Fruit fly (Drosophila melanogaster) whole organism, embryonic: ENCODE measurements around the gene CG31636.

ENCODE experiments used
- Antp ChIP-seq: fragments of 200-800 bp; sonication (Bioruptor generic); optimal IDR thresholded peaks from 3 replicates; lab custom pipeline; 2016; ENCODE audit warnings: missing biosample characterization, missing genetic modification characterization
- BEAF-32 ChIP-seq: fragments of 200-800 bp; sonication (Bioruptor generic); optimal IDR thresholded peaks from 3 replicates; lab custom pipeline; 2017; ENCODE audit warnings: missing biosample characterization, missing genetic modification characterization, mild to moderate bottlenecking, moderate library complexity, missing genetic modification reagents
- BtbVII ChIP-seq: fragments of 200-800 bp; sonication (Bioruptor generic); optimal IDR thresholded peaks from 3 replicates; lab custom pipeline; 2017; ENCODE audit warnings: missing biosample characterization, mild to moderate bottlenecking, missing genetic modification characterization
- CG10565 ChIP-seq: fragments of 200-800 bp; sonication (Bioruptor generic); optimal IDR thresholded peaks from 3 replicates; lab custom pipeline; 2016; ENCODE audit warnings: missing biosample characterization, mild to moderate bottlenecking, missing genetic modification characterization
- CG11696 ChIP-seq: fragments of 200-800 bp; sonication (Bioruptor generic); IDR thresholded peaks from 2 replicates; pipeline ENCODE4 v1.3.6; 2022; ENCODE audit warnings: missing biosample characterization, missing genetic modification characterization
- CG12104 ChIP-seq: fragments of 200-800 bp; sonication (Bioruptor generic); optimal IDR thresholded peaks from 3 replicates; lab custom pipeline; 2016; ENCODE audit warnings: missing biosample characterization, missing genetic modification characterization
- CG12299 ChIP-seq: fragments of 200-800 bp; sonication (Bioruptor generic); optimal IDR thresholded peaks from 2 replicates; lab custom pipeline; 2018; ENCODE audit warnings: missing biosample characterization, mild to moderate bottlenecking, missing genetic modification characterization
- CG1233 ChIP-seq: fragments of 200-800 bp; sonication (Bioruptor generic); optimal IDR thresholded peaks from 4 replicates; lab custom pipeline; 2018; ENCODE audit warnings: missing biosample characterization, mild to moderate bottlenecking, missing genetic modification characterization
- CG17361 ChIP-seq: fragments of 200-800 bp; sonication (Bioruptor generic); IDR thresholded peaks from 3 replicates; pipeline ENCODE4 v1.3.6; 2022; ENCODE audit warnings: missing biosample characterization, missing genetic modification characterization
- CG18476 ChIP-seq: fragments of 200-800 bp; sonication (Bioruptor generic); optimal IDR thresholded peaks from 2 replicates; lab custom pipeline; 2016; ENCODE audit warnings: missing biosample characterization, mild to moderate bottlenecking, missing genetic modification characterization
- CG2120 ChIP-seq: fragments of 200-800 bp; sonication (Bioruptor generic); optimal IDR thresholded peaks from 3 replicates; lab custom pipeline; 2016; ENCODE audit warnings: missing biosample characterization, missing genetic modification characterization
- CG4360 ChIP-seq: fragments of 200-800 bp; sonication (Bioruptor generic); IDR thresholded peaks from 2 replicates; pipeline ENCODE4 v1.3.6; 2022; ENCODE audit warnings: missing biosample characterization, missing genetic modification characterization
- CG4820 ChIP-seq: fragments of 200-800 bp; sonication (Bioruptor generic); optimal IDR thresholded peaks from 3 replicates; lab custom pipeline; 2016; ENCODE audit warnings: missing biosample characterization, missing genetic modification characterization
- CG6272 ChIP-seq: fragments of 200-800 bp; sonication (Bioruptor generic); IDR thresholded peaks from 2 replicates; pipeline ENCODE4 v1.3.6; 2022; ENCODE audit warnings: missing biosample characterization, missing genetic modification characterization
- CG7271 ChIP-seq: fragments of 200-800 bp; sonication (Bioruptor generic); optimal IDR thresholded peaks from 2 replicates; lab custom pipeline; 2018; ENCODE audit warnings: missing biosample characterization, mild to moderate bottlenecking, missing genetic modification characterization, moderate library complexity
- CG9876 ChIP-seq: fragments of 200-800 bp; sonication (Bioruptor generic); optimal IDR thresholded peaks from 2 replicates; lab custom pipeline; 2016; ENCODE audit warnings: missing biosample characterization, missing genetic modification characterization
- CHES-1-like ChIP-seq: fragments of 200-800 bp; sonication (Bioruptor generic); optimal IDR thresholded peaks from 2 replicates; lab custom pipeline; 2016; ENCODE audit warnings: missing biosample characterization, missing genetic modification characterization
- CrebB ChIP-seq: fragments of 200-800 bp; sonication (Bioruptor generic); optimal IDR thresholded peaks from 3 replicates; lab custom pipeline; 2018; ENCODE audit warnings: missing biosample characterization, mild to moderate bottlenecking, missing genetic modification characterization
- E2f2 ChIP-seq: fragments of 200-800 bp; sonication (Bioruptor generic); IDR thresholded peaks from 2 replicates; pipeline ENCODE4 v1.3.6; 2022; ENCODE audit warnings: missing biosample characterization, missing genetic modification characterization
- Gug ChIP-seq: fragments of 200-800 bp; sonication (Bioruptor generic); IDR thresholded peaks from 4 replicates; pipeline ENCODE4 v1.3.6; 2022; ENCODE audit warnings: missing biosample characterization, missing genetic modification characterization
- HHEX ChIP-seq: fragments of 200-800 bp; sonication (Bioruptor generic); optimal IDR thresholded peaks from 3 replicates; lab custom pipeline; 2017; ENCODE audit warnings: missing biosample characterization, mild to moderate bottlenecking, missing genetic modification characterization, missing genetic modification reagents
- HLH3B ChIP-seq: fragments of 200-800 bp; sonication (Bioruptor generic); IDR thresholded peaks from 2 replicates; pipeline ENCODE4 v1.3.6; 2022; ENCODE audit warnings: missing biosample characterization, missing genetic modification characterization
- HLH54F ChIP-seq: fragments of 200-800 bp; sonication (Bioruptor generic); optimal IDR thresholded peaks from 3 replicates; lab custom pipeline; 2016; ENCODE audit warnings: missing biosample characterization, missing genetic modification characterization
- HmgD ChIP-seq: fragments of 200-800 bp; sonication (Bioruptor generic); optimal IDR thresholded peaks from 3 replicates; lab custom pipeline; 2016; ENCODE audit warnings: missing biosample characterization, missing genetic modification characterization
- Hr51 ChIP-seq, 2 experiments: fragments of 200-800 bp; sonication (Bioruptor generic); optimal IDR thresholded peaks; 2 replicates in 1 of 2; 3 replicates in 1 of 2; lab custom pipeline; 2016 to 2018; ENCODE audit warnings: missing biosample characterization in 2 of 2, missing genetic modification characterization in 2 of 2, mild to moderate bottlenecking in 1 of 2, moderate library complexity in 1 of 2
- Jarid2 ChIP-seq: fragments of 200-800 bp; sonication (Bioruptor generic); optimal IDR thresholded peaks from 3 replicates; lab custom pipeline; 2017; ENCODE audit warnings: mild to moderate bottlenecking, missing biosample characterization, missing genetic modification reagents, missing genetic modification characterization
- Lim3 ChIP-seq: fragments of 200-800 bp; sonication (Bioruptor generic); IDR thresholded peaks from 2 replicates; pipeline ENCODE4 v1.3.6; 2022; ENCODE audit warnings: missing biosample characterization, missing genetic modification characterization
- Mes4 ChIP-seq: fragments of 200-800 bp; sonication (Bioruptor generic); optimal IDR thresholded peaks from 2 replicates; lab custom pipeline; 2016; ENCODE audit warnings: missing biosample characterization, missing genetic modification characterization
- Sin3A ChIP-seq: fragments of >200 bp; optimal IDR thresholded peaks from 2 replicates; lab custom pipeline; 2018
- Vsx1 ChIP-seq: fragments of 200-800 bp; sonication (Bioruptor generic); optimal IDR thresholded peaks from 2 replicates; lab custom pipeline; 2017; ENCODE audit warnings: missing biosample characterization, mild to moderate bottlenecking, missing genetic modification characterization, missing genetic modification reagents
- ase ChIP-seq: fragments of 200-800 bp; sonication (Bioruptor generic); IDR thresholded peaks from 3 replicates; pipeline ENCODE4 v1.3.6; 2022; ENCODE audit warnings: missing biosample characterization, missing genetic modification characterization
- bbx ChIP-seq: fragments of 200-800 bp; sonication (Bioruptor generic); IDR thresholded peaks from 2 replicates; pipeline ENCODE4 v1.3.6; 2022; ENCODE audit warnings: missing biosample characterization, missing genetic modification characterization; ENCODE audit not compliant: partially characterized antibody
- bcd ChIP-seq: fragments of 200-800 bp; sonication (Bioruptor generic); optimal IDR thresholded peaks from 2 replicates; lab custom pipeline; 2017; ENCODE audit warnings: missing biosample characterization, mild to moderate bottlenecking, missing genetic modification characterization
- dimm ChIP-seq: fragments of 200-800 bp; sonication (Bioruptor generic); IDR thresholded peaks from 2 replicates; pipeline ENCODE4 v1.3.6; 2022; ENCODE audit warnings: missing biosample characterization, missing genetic modification characterization
- emc ChIP-seq: fragments of 200-800 bp; sonication (Bioruptor generic); optimal IDR thresholded peaks from 2 replicates; lab custom pipeline; 2016; ENCODE audit warnings: missing biosample characterization, missing genetic modification characterization
- gcm2 ChIP-seq: fragments of 200-800 bp; sonication (Bioruptor generic); optimal IDR thresholded peaks from 2 replicates; lab custom pipeline; 2016; ENCODE audit warnings: missing biosample characterization, missing genetic modification characterization
- grn ChIP-seq: fragments of 200-800 bp; sonication (Bioruptor generic); optimal IDR thresholded peaks from 3 replicates; lab custom pipeline; 2017; ENCODE audit warnings: missing biosample characterization, missing genetic modification characterization
- lab ChIP-seq: fragments of 200-800 bp; sonication (Bioruptor generic); optimal IDR thresholded peaks from 3 replicates; lab custom pipeline; 2017; ENCODE audit warnings: missing biosample characterization, missing genetic modification characterization, mild to moderate bottlenecking, moderate library complexity, missing genetic modification reagents
- lola ChIP-seq, 3 experiments: fragments of >200 bp in 2 of 3; fragments of 200-800 bp in 1 of 3; sonication (Bioruptor generic) in 1 of 3; optimal IDR thresholded peaks; 2 replicates each; lab custom pipeline; 2017 to 2019; ENCODE audit warnings: missing biosample characterization in 3 of 3, missing genetic modification characterization in 3 of 3, mild to moderate bottlenecking in 1 of 3, moderate library complexity in 1 of 3
- lov ChIP-seq, 2 experiments: fragments of 200-800 bp in 1 of 2; fragments of >200 bp in 1 of 2; sonication (Bioruptor generic) in 1 of 2; IDR thresholded peaks in 1 of 2; optimal IDR thresholded peaks in 1 of 2; 2 replicates in 1 of 2; 3 replicates in 1 of 2; pipeline versions ENCODE4 v1.3.6 to Lab custom; 2017 to 2022; ENCODE audit warnings: missing biosample characterization in 1 of 2, missing genetic modification characterization in 1 of 2
- phol ChIP-seq: fragments of 200-800 bp; sonication (Bioruptor generic); optimal IDR thresholded peaks from 3 replicates; lab custom pipeline; 2018; ENCODE audit warnings: missing biosample characterization, mild to moderate bottlenecking, missing genetic modification characterization, moderate library complexity
- pros ChIP-seq: fragments of 200-800 bp; sonication (Bioruptor generic); optimal IDR thresholded peaks from 3 replicates; lab custom pipeline; 2019; ENCODE audit warnings: missing biosample characterization, mild to moderate bottlenecking, missing genetic modification characterization, moderate library complexity
- seq ChIP-seq: fragments of 200-800 bp; sonication (Bioruptor generic); IDR thresholded peaks from 2 replicates; pipeline ENCODE4 v1.3.6; 2022; ENCODE audit warnings: missing biosample characterization, missing genetic modification characterization
- sim ChIP-seq: fragments of 200-800 bp; sonication (Bioruptor generic); IDR thresholded peaks from 2 replicates; pipeline ENCODE4 v1.3.6; 2022; ENCODE audit warnings: missing biosample characterization, missing genetic modification characterization
- so ChIP-seq: fragments of 200-800 bp; sonication (Bioruptor generic); IDR thresholded peaks from 3 replicates; pipeline ENCODE4 v1.3.6; 2022; ENCODE audit warnings: missing biosample characterization, missing genetic modification characterization
- sr ChIP-seq: fragments of 200-800 bp; sonication (Bioruptor generic); IDR thresholded peaks from 3 replicates; pipeline ENCODE4 v1.3.6; 2022; ENCODE audit warnings: missing biosample characterization, missing genetic modification characterization
- tgo ChIP-seq: fragments of 200-800 bp; sonication (Bioruptor generic); IDR thresholded peaks from 3 replicates; pipeline ENCODE4 v1.3.6; 2022; ENCODE audit warnings: missing biosample characterization, missing genetic modification characterization
- trem ChIP-seq: fragments of 200-800 bp; optimal IDR thresholded peaks from 3 replicates; lab custom pipeline; 2019; ENCODE audit warnings: missing biosample characterization, mild to moderate bottlenecking, missing genetic modification characterization, moderate library complexity
- unpg ChIP-seq: fragments of 200-800 bp; sonication (Bioruptor generic); optimal IDR thresholded peaks from 3 replicates; lab custom pipeline; 2018; ENCODE audit warnings: missing biosample characterization, mild to moderate bottlenecking, missing genetic modification characterization, moderate library complexity
- vfl ChIP-seq: fragments of 200-800 bp; sonication (Bioruptor generic); optimal IDR thresholded peaks from 2 replicates; lab custom pipeline; 2016; ENCODE audit warnings: missing biosample characterization, missing genetic modification characterization
- zf30C ChIP-seq: fragments of 200-800 bp; sonication (Bioruptor generic); optimal IDR thresholded peaks from 3 replicates; lab custom pipeline; 2018; ENCODE audit warnings: missing biosample characterization, mild to moderate bottlenecking, missing genetic modification characterization

CG31636 gene

DNA sequence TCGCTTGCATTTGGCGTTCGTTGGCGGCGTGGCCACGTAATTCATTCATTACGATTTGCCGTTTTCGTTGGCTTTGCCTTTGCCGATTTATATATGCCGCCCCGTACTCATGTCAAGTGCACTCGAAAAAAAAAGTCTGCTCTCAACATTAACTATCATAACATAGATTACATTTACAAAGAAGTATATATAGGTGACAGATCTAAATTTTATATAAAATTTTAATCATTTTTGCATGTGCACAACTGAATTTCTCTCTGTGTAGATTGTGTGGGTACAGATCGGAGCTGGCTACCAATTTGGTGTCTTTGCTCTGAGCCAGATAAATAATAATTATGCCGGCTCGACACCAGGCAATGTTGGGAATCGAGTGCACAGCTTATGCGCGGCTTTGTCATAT, 40.4 kb upstream of the CG31636 start (continued):
- TF ChIP-seq phol (tag; lab: Kevin White, UChicago) (peak; percentile 49), bbx (GFP tag; lab: Robert Waterston, UW) (no peak), CG10565 (GFP tag; lab: Kevin White, UChicago) (no peak), lab (peak; percentile 48), CG11696 (no peak), CrebB (tag; lab: Kevin White, UChicago) (no peak), lov (optimal IDR thresholded peaks at IDR 0.05; lab: Kevin White, UChicago) (no peak), lov (GFP tag; IDR thresholded peaks at IDR 0.05; lab: Robert Waterston, UW) (peak; percentile 68; the same call in 1 of the 3 replicates), HLH54F (peak; percentile 12), vfl (GFP tag; lab: Kevin White, UChicago) (no peak), CG12104 (GFP tag; lab: Kevin White, UChicago) (no peak), CG4820 (GFP tag; lab: Kevin White, UChicago) (peak; percentile 36), Gug (GFP tag; lab: Robert Waterston, UW) (no peak), Sin3A (lab: Kevin White, UChicago) (no peak), dimm (no peak), unpg (peak; percentile 65), CG9876 (no peak), E2f2 (peak; percentile 29; the same call in 1 of the 2 replicates), so (GFP tag; lab: Robert Waterston, UW) (no peak), HLH3B (GFP tag; lab: Robert Waterston, UW) (peak; percentile 70), sr (GFP tag; lab: Robert Waterston, UW) (no peak), Mes4 (GFP tag; lab: Kevin White, UChicago) (no peak), ase (GFP tag; lab: Robert Waterston, UW) (peak; percentile 59; the same call in 1 of the 3 replicates), pros (GFP tag; lab: Kevin White, UChicago) (no peak), CG2120 (GFP tag; lab: Kevin White, UChicago) (peak; percentile 47), HmgD (GFP tag; lab: Kevin White, UChicago) (no peak), emc (no peak), Vsx1 (GFP tag; lab: Kevin White, UChicago) (no peak), CG4360 (GFP tag; lab: Robert Waterston, UW) (no peak), seq (peak; percentile 63; the same call in 1 of the 2 replicates), BtbVII (GFP tag; lab: Kevin White, UChicago) (no peak), CG18476 (GFP tag; lab: Kevin White, UChicago) (peak; percentile 4), sim (GFP tag; lab: Robert Waterston, UW) (no peak), HHEX (GFP tag; lab: Kevin White, UChicago) (peak; percentile 6), CG6272 (GFP tag; lab: Robert Waterston, UW) (no peak), lola (GFP tag; optimal IDR thresholded peaks at IDR 0.05; lab: Kevin White, UChicago) (peak in 1 of 3 experiments; percentile 22), Jarid2 (GFP tag; lab: Kevin White, UChicago) (no peak), trem (tag; lab: Kevin White, UChicago) (peak; percentile 4), Hr51 (GFP tag; optimal IDR thresholded peaks at IDR 0.05; lab: Kevin White, UChicago) (peak in 1 of 2 experiments; percentile 63), CHES-1-like (GFP tag; lab: Kevin White, UChicago) (no peak), CG17361 (GFP tag; lab: Robert Waterston, UW) (peak; percentile 39; the same call in 1 of the 3 replicates), gcm2 (GFP tag; lab: Kevin White, UChicago) (no peak), Antp (GFP tag; lab: Kevin White, UChicago) (peak; percentile 9), CG1233 (peak; percentile 47), CG7271 (tag; lab: Kevin White, UChicago) (no peak), tgo (GFP tag; lab: Robert Waterston, UW) (peak; percentile 58), Lim3 (GFP tag; lab: Robert Waterston, UW) (no peak), zf30C (GFP tag; lab: Kevin White, UChicago) (no peak), grn (GFP tag; lab: Kevin White, UChicago) (no peak), CG12299 (no peak), BEAF-32 (GFP tag; lab: Kevin White, UChicago) (no peak), bcd (GFP tag; lab: Kevin White, UChicago) (peak; percentile 18)
